Worm (Caenorhabditis elegans) whole organism, L4/young adult: ENCODE measurements around the gene B0001.8.

ENCODE experiments used
- W03F9.2 ChIP-seq: fragments of 150-350 bp; optimal IDR thresholded peaks from 2 replicates; lab custom pipeline; 2014; ENCODE audit warnings: missing biosample characterization, missing genetic modification characterization
- dao-5 ChIP-seq: sonication (generic microtip); optimal IDR thresholded peaks from 2 replicates; lab custom pipeline; 2016; ENCODE audit warnings: missing genotype, missing genetic modification characterization, moderate library complexity, missing compliant biosample characterization
- him-1 ChIP-seq: sonication (generic microtip); optimal IDR thresholded peaks from 2 replicates; lab custom pipeline; 2016; ENCODE audit warnings: missing genotype, missing genetic modification reagents, missing genetic modification characterization, missing compliant biosample characterization

B0001.8 gene

DNA sequence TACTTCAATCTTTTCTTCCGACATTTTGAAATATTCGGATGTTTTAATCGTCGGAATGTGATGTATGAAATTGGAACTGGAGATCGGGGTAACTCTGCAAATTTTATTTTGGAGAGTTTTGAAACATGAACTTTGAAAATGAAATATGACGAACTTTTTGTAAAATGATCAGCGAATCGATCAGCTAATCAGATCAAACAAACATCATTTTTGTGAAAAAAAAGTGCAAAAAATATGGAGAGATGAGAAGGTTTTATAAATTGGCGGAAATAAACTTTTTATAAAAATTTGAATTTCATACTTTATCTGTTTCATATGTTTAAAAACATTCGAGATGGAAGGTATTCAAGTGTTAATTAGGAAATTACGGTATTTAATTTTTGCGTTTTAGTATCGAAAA, 29.4 kb downstream of the B0001.8 start, which contains the start of gene dlc-2:
dlc-2 (minus strand) TSS at position 101 of the 400 bp plus-strand sequence.
- TF ChIP-seq dao-5 (tag; lab: Kevin White, UChicago) (no peak), him-1 (tag; lab: Kevin White, UChicago) (no peak), W03F9.2 (no peak)

DNA sequence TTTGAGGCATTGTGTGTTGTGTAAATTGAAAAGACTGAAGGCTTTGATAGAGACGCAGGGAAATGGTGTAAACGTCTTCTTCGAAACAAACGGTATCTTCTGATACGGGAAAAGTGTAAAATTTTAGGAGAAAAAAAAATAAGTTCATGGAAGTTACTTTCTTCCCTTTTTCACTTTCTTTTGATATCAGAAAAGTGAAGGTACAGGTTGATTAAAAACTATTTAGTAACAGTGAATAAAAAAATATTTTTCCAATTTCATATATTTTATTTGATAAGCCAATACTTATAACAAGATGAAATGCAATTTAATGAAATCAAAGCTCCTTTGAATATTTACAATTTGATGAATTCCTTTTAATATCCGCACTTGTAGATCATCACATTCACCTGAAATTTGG, 30.5 kb downstream of the B0001.8 start, which contains the start of gene col-129:
col-129 (minus strand) TSS at position 101 of the 400 bp plus-strand sequence.
- TF ChIP-seq him-1 (tag; lab: Kevin White, UChicago) (no peak), W03F9.2 (no peak), dao-5 (tag; lab: Kevin White, UChicago) (no peak)

DNA sequence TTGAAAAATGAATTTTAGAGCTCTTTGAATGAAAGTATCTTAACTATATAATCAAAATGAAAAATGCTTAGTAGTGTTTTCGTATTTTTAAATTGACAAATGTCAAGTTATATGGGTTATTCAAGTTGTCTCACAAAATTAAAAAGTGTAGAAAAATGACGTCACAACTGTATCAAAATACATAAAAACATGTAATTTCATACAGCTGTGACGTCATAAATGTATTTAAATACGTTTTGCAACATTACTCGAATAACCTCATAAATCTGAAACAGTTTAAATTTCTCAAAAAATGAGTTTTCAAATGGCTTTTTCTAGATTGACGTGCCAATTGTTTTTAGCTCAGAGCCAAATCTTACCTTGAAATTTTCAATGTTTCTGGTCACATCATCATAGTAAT, 31.1 kb downstream of the B0001.8 start:
- TF ChIP-seq W03F9.2 (no peak), dao-5 (tag; lab: Kevin White, UChicago) (no peak), him-1 (tag; lab: Kevin White, UChicago) (no peak)

DNA sequence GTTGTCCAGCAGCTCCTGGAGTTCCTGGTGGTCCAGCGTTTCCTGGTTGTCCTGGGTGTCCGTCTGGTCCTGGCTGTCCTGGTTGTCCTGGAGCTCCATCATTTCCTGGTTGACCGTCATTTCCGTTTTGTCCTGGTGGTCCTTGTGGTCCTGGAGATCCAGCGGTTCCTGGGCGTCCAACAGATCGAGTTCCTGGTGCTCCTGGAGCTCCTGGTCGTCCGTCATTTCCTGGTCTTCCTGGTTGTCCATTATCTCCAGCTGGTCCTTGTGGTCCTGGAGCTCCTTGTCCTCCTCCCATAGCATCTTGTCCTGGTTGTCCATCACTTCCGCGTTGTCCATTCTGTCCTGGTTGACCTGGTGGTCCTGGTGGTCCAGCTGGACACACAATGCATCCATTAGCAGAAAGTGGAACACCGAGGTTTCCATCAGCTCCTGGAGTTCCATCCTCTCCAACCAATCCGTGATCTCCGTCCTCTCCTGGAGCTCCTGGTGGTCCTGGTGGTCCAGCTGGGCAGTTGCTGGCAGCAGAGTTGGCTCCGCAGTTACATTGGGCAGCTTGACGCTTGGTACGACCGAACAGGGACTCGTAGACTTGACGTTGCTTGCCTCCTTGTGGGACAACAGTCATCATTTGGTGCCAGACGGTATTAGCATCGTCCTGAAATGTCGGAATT, 31.7 kb downstream of the B0001.8 start:
- TF ChIP-seq him-1 (tag; lab: Kevin White, UChicago) (no peak), W03F9.2 (no peak), dao-5 (tag; lab: Kevin White, UChicago) (no peak)

DNA sequence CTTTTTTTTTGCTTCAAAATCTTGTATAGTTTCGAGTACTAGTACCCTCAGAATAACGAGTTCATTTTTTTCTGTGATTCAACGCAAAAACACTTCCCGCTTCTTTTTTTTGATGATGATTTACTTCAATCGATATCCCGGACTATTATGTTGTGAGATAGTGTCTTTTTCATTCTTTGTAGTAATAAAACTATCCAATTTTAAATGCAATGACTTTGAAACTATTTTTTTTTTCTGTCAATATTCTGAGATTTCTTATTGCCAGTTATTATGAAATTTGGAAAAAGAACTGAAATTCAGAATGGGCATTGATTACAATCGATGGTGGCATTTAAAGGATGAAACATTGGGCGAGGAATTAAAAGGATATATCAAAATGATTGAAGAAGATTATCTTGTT, 35.3 kb downstream of the B0001.8 start, which contains the start of gene M18.3:
M18.3 (plus strand) TSS at position 301 of the 400 bp plus-strand sequence.
- TF ChIP-seq dao-5 (tag; lab: Kevin White, UChicago) = no peak
- no peak for TF ChIP-seq W03F9.2
- no peak for TF ChIP-seq him-1 (tag; lab: Kevin White, UChicago)

DNA sequence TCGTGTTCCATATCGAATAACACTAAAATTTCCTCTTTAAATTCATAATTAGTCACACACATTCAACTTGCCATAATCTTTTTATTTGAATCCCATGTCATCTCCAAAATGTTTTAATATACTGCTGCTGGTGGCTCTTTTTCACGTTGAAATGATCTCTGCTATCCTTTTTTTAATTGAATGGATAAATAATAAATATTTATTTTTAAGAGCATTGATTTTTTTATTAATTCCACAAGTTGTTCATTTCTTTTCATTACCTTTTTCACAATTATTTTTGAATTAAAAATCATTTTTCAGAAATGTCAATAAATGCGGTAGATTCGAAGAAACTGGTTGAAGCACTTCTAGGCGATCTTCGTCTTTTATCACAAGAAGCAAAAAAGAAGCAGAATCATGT, 44.4 kb downstream of the B0001.8 start, which contains the start of gene mon-2:
mon-2 (plus strand) TSS at position 301 of the 400 bp plus-strand sequence.
- TF ChIP-seq dao-5 (tag; lab: Kevin White, UChicago) (no peak), W03F9.2 (no peak), him-1 (tag; lab: Kevin White, UChicago) (no peak)

DNA sequence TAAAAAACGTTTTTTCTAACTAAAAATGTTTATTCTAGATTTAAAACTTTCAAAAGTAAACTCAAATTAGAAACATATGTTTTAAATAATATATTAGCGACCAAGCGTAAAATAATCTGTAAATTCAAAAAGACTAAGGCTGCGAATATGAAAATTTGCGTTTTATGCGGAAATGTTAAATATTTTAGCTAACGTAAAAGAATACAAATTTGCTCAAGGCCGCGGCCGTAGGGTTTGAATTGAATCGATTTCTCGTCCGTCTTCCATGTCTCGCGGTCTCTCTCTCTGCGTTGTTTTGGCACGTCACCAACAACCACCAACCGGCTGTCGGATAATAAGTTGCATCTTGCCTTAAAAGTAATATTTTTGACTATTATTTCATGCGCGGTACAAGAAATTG, 47.0 kb downstream of the B0001.8 start, which contains the start of gene F11A10.5:
F11A10.5 (plus strand) TSS at position 301 of the 400 bp plus-strand sequence.
- no peak for TF ChIP-seq dao-5 (tag; lab: Kevin White, UChicago)
- no peak for TF ChIP-seq him-1 (tag; lab: Kevin White, UChicago)
- no peak for TF ChIP-seq W03F9.2

DNA sequence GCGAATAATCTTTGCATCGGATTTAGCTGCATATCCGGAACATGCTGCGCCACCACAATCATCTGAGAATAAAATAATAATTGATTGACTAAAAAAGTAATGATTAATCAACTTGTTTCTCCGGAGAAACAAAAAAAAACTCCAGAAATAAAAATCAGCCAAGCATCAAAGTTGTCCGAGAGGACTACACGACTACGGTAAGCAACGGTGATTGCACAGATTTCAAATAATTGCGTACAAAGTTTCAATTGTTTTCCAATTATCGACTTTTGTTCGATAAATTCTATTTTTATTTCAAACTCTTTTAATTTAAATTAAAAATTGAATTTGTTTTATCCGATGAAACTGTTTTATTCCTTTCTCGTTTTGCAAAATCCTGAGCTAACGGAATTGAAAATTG, 47.5 kb downstream of the B0001.8 start, which contains the start of gene cpsf-4:
cpsf-4 (minus strand) TSS at position 62 of the 400 bp plus-strand sequence.
- TF ChIP-seq him-1 (tag; lab: Kevin White, UChicago) (no peak), dao-5 (tag; lab: Kevin White, UChicago) (no peak), W03F9.2 (no peak)

DNA sequence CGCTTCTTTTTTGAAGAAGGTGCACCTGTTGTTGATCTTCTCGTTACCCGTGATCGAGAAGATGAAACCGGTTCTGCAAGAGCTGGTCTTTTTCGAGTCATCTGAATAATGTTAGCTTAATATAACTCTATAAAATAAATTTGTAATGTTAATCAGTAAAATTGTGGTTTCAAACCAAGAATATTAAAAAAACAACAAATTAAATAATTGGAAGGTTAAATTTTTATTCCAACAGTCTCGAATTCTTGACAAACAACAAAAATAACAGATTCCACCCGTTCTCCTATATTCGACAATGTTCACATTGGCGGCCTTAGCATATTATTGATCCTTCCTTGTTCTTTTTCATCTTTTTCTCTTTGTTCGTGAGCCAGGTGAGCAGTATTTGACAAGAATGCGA, 48.7 kb downstream of the B0001.8 start, which contains the start of gene mig-32:
mig-32 (minus strand) TSS at position 101 of the 400 bp plus-strand sequence.
- TF ChIP-seq W03F9.2 (no peak), dao-5 (tag; lab: Kevin White, UChicago) (no peak), him-1 (tag; lab: Kevin White, UChicago) (no peak)

DNA sequence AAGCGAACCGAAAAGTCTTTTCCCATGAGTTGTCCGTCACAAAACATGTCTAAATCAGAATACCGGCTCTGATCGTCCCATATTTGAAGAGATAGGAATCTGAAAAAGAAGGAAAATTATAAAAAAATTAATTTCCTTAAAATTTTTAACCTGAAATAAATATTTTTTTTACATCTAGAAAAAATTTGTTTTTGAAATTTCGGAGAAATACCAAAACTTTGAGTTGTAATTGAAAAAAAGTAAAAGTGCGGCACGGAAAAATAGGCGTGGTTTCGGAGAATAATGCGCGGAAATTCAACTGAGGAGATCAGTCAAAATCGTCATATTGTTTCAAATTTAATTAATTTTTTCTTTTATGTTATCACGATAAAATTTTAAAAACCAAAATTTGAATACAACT, 51.3 kb downstream of the B0001.8 start, which contains the start of gene F11A10.6:
F11A10.6 (minus strand) TSS at position 101 of the 400 bp plus-strand sequence.
- TF ChIP-seq him-1 (tag; lab: Kevin White, UChicago) (no peak), dao-5 (tag; lab: Kevin White, UChicago) (no peak), W03F9.2 (no peak)

DNA sequence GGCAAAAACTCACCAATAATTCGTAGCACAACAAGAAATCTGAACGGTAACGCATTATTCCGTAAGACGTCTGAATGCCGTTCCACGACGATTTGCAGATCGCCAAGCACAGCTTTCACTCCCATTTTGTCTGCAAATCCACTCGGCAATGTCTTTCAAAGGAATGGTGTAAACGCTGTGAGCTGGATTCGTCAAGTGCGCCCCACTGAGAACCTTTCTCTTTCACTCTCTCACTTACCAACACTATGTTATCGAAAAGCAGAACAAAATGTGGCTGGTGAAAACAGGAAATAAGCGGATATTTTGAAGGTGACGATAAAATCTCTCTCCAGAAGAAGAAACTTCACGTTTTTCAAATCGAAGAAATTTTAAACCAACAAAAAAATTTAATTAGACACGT, 52.0 kb downstream of the B0001.8 start:
- TF ChIP-seq him-1 (tag; lab: Kevin White, UChicago) (no peak), W03F9.2 (no peak), dao-5 (tag; lab: Kevin White, UChicago) (no peak)
